Worm (Caenorhabditis elegans) whole organism, L1 larva: ENCODE measurements around the gene Y46H3A.5.
"Not testable (repeated sequence)": the region's sequence is repeated elsewhere in the genome, so short reads cannot be mapped to it uniquely, and the experiment has no call there.

Source experiments
- ceh-90 ChIP-seq: sonication (generic microtip); optimal IDR thresholded peaks from 2 replicates; lab custom pipeline; 2016; ENCODE audit warnings: missing genetic modification characterization, missing compliant biosample characterization
- nhr-237 ChIP-seq: fragments of 150-350 bp; optimal IDR thresholded peaks from 2 replicates; lab custom pipeline; 2014; ENCODE audit warnings: missing biosample characterization, missing genetic modification characterization
- nhr-76 ChIP-seq: sonication (generic microtip); optimal IDR thresholded peaks from 2 replicates; lab custom pipeline; 2017; ENCODE audit warnings: missing biosample characterization, missing genetic modification characterization
- rnt-1 ChIP-seq: sonication (generic microtip); optimal IDR thresholded peaks from 2 replicates; lab custom pipeline; 2016; ENCODE audit warnings: mild to moderate bottlenecking, missing genetic modification characterization, moderate library complexity, missing compliant biosample characterization
- sup-37 ChIP-seq: fragments of 200-800 bp; sonication (Bioruptor generic); optimal IDR thresholded peaks from 2 replicates; lab custom pipeline; 2018; ENCODE audit warnings: mild to moderate bottlenecking, missing genetic modification characterization, missing compliant biosample characterization
- zag-1 ChIP-seq: fragments of 150-350 bp; optimal IDR thresholded peaks from 2 replicates; lab custom pipeline; 2014; ENCODE audit warnings: missing biosample characterization, missing genetic modification characterization
- ztf-11 ChIP-seq, 2 experiments: sonication (generic microtip); optimal IDR thresholded peaks; 2 replicates each; lab custom pipeline; 2016 to 2017; ENCODE audit warnings: missing genetic modification characterization in 2 of 2, missing biosample characterization in 1 of 2, missing compliant biosample characterization in 1 of 2
- ztf-4 ChIP-seq: fragments of 150-350 bp; optimal IDR thresholded peaks from 2 replicates; lab custom pipeline; 2014; ENCODE audit warnings: missing biosample characterization, missing genetic modification characterization

DNA sequence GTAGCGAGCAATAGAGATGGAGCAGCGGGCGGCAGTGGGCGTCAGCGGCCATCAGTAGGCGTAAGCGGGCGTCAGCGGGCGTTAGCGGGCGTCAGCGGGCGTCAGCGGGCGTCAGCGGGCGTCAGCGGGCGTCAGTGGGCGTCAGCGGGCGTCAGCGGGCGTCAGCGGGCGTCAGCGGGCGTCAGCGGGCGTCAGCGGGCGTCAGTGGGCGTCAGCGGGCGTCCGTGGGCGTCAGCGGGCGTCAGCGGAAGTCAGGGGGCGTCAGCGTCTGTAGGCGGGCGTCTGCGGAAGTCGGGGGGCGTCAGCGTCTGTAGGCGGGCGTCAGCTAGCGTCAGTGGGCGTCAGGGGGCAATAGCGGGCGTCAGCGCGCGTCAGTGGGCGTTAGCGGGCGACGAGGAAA lies 35.3 kb upstream of the Y46H3A.5 start:
- TF ChIP-seq nhr-76 (tag; lab: Kevin White, UChicago); ceh-90; rnt-1; nhr-237 (tag; lab: Kevin White, UChicago); sup-37 (GFP tag; lab: Kevin White, UChicago); zag-1 (tag; lab: Kevin White, UChicago); ztf-4 (tag; lab: Kevin White, UChicago); ztf-11 (tag; optimal IDR thresholded peaks at IDR 0.05; lab: Kevin White, UChicago): not testable (repeated sequence)
